Fruit fly (Drosophila melanogaster): ENCODE results near the gene Saf-B.

DNA sequence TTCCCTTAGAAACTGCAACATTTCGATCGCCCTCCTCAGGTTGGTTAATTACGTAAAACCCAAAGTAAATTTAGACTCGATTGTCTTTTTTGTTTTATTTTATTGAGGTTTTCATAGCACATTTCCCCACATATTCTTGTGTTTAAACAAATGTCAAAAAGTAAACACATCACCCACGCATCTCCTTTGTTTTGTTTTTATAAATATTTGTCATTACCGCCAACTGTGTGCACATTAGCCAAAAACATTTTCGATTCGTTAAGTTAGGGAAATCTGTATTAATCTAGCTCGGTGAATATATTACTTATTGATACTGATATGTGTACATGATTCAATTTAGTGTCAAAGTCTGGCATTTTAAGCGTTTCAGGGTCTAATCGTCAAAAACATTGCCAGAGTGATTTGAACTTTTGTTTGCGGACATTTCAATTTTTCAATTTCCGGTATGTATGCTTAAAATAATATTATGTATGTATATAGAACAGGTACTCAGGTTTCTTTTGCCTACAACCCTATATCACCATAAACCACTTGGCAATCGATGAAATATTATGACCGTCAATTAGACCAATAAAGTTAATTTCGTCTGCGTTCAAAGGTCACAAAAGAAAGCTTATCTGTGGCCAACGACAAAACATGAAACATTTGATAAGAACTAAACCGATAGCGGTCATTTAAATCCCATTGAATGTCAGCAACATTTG, 7.5 kb upstream of the Saf-B start:
- no peak for TF ChIP-seq Hr96 (GFP tag; optimal IDR thresholded peaks at IDR 0.05)
- TF ChIP-seq tj (GFP tag; optimal IDR thresholded peaks at IDR 0.05), result no peak
- peak; percentile 81 for TF ChIP-seq kay (GFP tag; ENCODE audit: borderline replicate concordance)
- TF ChIP-seq CG14711 (tag; optimal IDR thresholded peaks at IDR 0.05), result no peak
- no peak for TF ChIP-seq Crg-1 (GFP tag; optimal IDR thresholded peaks at IDR 0.05)
